Fruit fly (Drosophila melanogaster): Measurements from ENCODE around the gene eIF4EHP.

The eIF4EHP gene

DNA sequence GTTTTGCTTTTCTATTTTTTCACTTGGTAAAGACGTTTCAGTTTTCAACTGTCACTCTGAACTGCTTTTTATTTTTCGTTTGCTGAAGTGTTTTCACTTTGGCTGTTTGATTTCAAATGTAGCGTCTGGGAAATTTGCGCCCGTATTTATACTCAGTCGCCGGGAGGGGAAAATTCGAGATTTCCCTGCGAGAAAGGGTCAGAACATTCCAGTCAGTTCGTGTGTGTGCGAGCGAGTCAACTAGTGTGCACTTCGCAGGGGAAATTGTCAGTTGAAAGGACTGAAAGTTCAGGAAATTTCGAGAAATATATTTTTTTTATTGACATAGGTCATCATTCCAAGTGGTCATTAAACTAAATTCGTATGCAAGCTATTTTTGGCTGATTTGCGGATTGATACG is 51.6 kb downstream of the eIF4EHP start, which contains the start of gene Hsp68 (continued):
- TF ChIP-seq NfI (GFP tag; optimal IDR thresholded peaks at IDR 0.05) (no peak), HmgD (GFP tag; optimal IDR thresholded peaks at IDR 0.05) (peak; percentile 4), PHDP (tag; optimal IDR thresholded peaks at IDR 0.05) (no peak), maf-S (GFP tag; optimal IDR thresholded peaks at IDR 0.05) (no peak), gcm (GFP tag; optimal IDR thresholded peaks at IDR 0.05) (peak; percentile 40), zf30C (GFP tag; optimal IDR thresholded peaks at IDR 0.05) (peak; percentile 4), MTF-1 (GFP tag; optimal IDR thresholded peaks at IDR 0.05; ENCODE audit: borderline replicate concordance) (peak; percentile 25), CG1792 (GFP tag; optimal IDR thresholded peaks at IDR 0.05) (no peak), CG14860 (GFP tag; IDR thresholded peaks at IDR 0.05; ENCODE audit: partially characterized antibody) (no peak), pros (GFP tag; optimal IDR thresholded peaks at IDR 0.05) (peak; percentile 28), stwl (tag; optimal IDR thresholded peaks at IDR 0.05) (peak; percentile 54), CG10543 (GFP tag; optimal IDR thresholded peaks at IDR 0.05) (peak; percentile 34), CG30020 (tag; optimal IDR thresholded peaks at IDR 0.05) (no peak), bbx (GFP tag; IDR thresholded peaks at IDR 0.05; ENCODE audit: partially characterized antibody) (peak; percentile 69; the same call in 1 of the 2 replicates), slbo (GFP tag; IDR thresholded peaks at IDR 0.05) (no peak), fd102C (GFP tag; optimal IDR thresholded peaks at IDR 0.05) (no peak), CG4328 (GFP tag; optimal IDR thresholded peaks at IDR 0.05) (no peak), corto (GFP tag; optimal IDR thresholded peaks at IDR 0.05) (no peak), NK7.1 (GFP tag; optimal IDR thresholded peaks at IDR 0.05) (no peak), nom (GFP tag; optimal IDR thresholded peaks at IDR 0.05) (peak; percentile 91), CG15011 (GFP tag; optimal IDR thresholded peaks at IDR 0.05) (no peak), CG12744 (GFP tag; optimal IDR thresholded peaks at IDR 0.05) (no peak), CG3847 (GFP tag; IDR thresholded peaks at IDR 0.05) (no peak), hkb (optimal IDR thresholded peaks at IDR 0.05) (no peak), hkb (GFP tag; IDR thresholded peaks at IDR 0.05) (no peak), CG1603 (tag; optimal IDR thresholded peaks at IDR 0.05) (peak; percentile 12), Scr (GFP tag; IDR thresholded peaks at IDR 0.05; ENCODE audit: partially characterized antibody) (no peak), Ets97D (GFP tag; optimal IDR thresholded peaks at IDR 0.05) (peak; percentile 15), nau (GFP tag; optimal IDR thresholded peaks at IDR 0.05) (no peak), sr (GFP tag; IDR thresholded peaks at IDR 0.05) (no peak), Lpt (GFP tag; optimal IDR thresholded peaks at IDR 0.05) (no peak), nerfin-2 (GFP tag; IDR thresholded peaks at IDR 0.05; ENCODE audit: partially characterized antibody) (peak; percentile 44; the same call in 1 of the 2 replicates), h (optimal IDR thresholded peaks at IDR 0.05) (no peak), CG4854 (GFP tag; optimal IDR thresholded peaks at IDR 0.05) (no peak), nerfin-1 (tag; optimal IDR thresholded peaks at IDR 0.05) (peak; percentile 58), CG1529 (GFP tag; optimal IDR thresholded peaks at IDR 0.05) (peak; percentile 0), tx (GFP tag; optimal IDR thresholded peaks at IDR 0.05) (no peak), Ets65A (GFP tag) (no peak), stc (GFP tag; IDR thresholded peaks at IDR 0.05) (no peak), CG7556 (GFP tag; optimal IDR thresholded peaks at IDR 0.05) (no peak), E2f1 (GFP tag; IDR thresholded peaks at IDR 0.05) (no peak), Trl (optimal IDR thresholded peaks at IDR 0.05) (no peak), Trl (GFP tag; optimal IDR thresholded peaks at IDR 0.05) (no peak), grau (tag; optimal IDR thresholded peaks at IDR 0.05) (peak; percentile 23), H15 (GFP tag; IDR thresholded peaks at IDR 0.05) (no peak), chm (GFP tag; IDR thresholded peaks at IDR 0.05) (no peak)
